Worm (Caenorhabditis elegans) whole organism, L4 larva: ENCODE results near the gene Y38H6C.8.

Experiments used
- T26A8.4 ChIP-seq: fragments of 200-800 bp; sonication (Bioruptor generic); IDR thresholded peaks from 2 replicates; pipeline ENCODE4 v1.3.6; 2022; ENCODE audit warnings: missing genetic modification characterization, missing compliant biosample characterization
- ces-1 ChIP-seq: fragments of 150-350 bp; sonication (generic microtip); optimal IDR thresholded peaks from 4 replicates; lab custom pipeline; 2014; ENCODE audit warnings: missing biosample characterization, missing genetic modification reagents, missing genetic modification characterization
- fos-1 ChIP-seq: fragments of 150-350 bp; optimal IDR thresholded peaks from 2 replicates; lab custom pipeline; 2014; ENCODE audit warnings: missing biosample characterization, missing genetic modification characterization
- lir-3 ChIP-seq: sonication (generic microtip); optimal IDR thresholded peaks from 2 replicates; lab custom pipeline; 2016; ENCODE audit warnings: mild to moderate bottlenecking, missing genetic modification characterization, missing compliant biosample characterization
- nhr-11 ChIP-seq: fragments of 150-350 bp; optimal IDR thresholded peaks from 2 replicates; lab custom pipeline; 2014; ENCODE audit warnings: missing biosample characterization, missing genetic modification characterization
- unc-39 ChIP-seq: sonication (generic microtip); optimal IDR thresholded peaks from 2 replicates; lab custom pipeline; 2017; ENCODE audit warnings: missing biosample characterization, missing genetic modification characterization

- TF ChIP-seq unc-39 (tag; lab: Kevin White, UChicago) (no peak), ces-1 (GFP tag; lab: Kevin White, UChicago) (no peak), fos-1 (tag; lab: Kevin White, UChicago) (no peak), lir-3 (tag; lab: Kevin White, UChicago) (no peak), T26A8.4 (GFP tag; lab: Robert Waterston, UW) (no peak), nhr-11 (tag; lab: Kevin White, UChicago) (no peak)
These were observed 33.0 kb upstream of the Y38H6C.8 start for ce11 chrV:20480790-20481189.
